Worm (Caenorhabditis elegans) whole organism, young adult: ENCODE data around the gene C06G4.6.
"Not testable (repeated sequence)": the region's sequence is repeated elsewhere in the genome, so short reads cannot be mapped to it uniquely, and the experiment has no call there.

Experiments used
- B0019.2 ChIP-seq: fragments of 200-800 bp; sonication (Bioruptor generic); conservative IDR thresholded peaks from 2 replicates; pipeline ENCODE4 v1.3.6; 2022; ENCODE audit warnings: missing genetic modification reagents, missing genetic modification characterization, missing compliant biosample characterization
- B0035.1 ChIP-seq: sonication (generic microtip); optimal IDR thresholded peaks from 2 replicates; lab custom pipeline; 2016; ENCODE audit warnings: missing genetic modification characterization, mild to moderate bottlenecking, missing compliant biosample characterization, missing genotype, missing genetic modification reagents
- B0261.1 ChIP-seq: sonication (generic microtip); optimal IDR thresholded peaks from 2 replicates; lab custom pipeline; 2016; ENCODE audit warnings: mild to moderate bottlenecking, missing genetic modification characterization, moderate library complexity, missing compliant biosample characterization
- F33H1.4 ChIP-seq: fragments of 200-800 bp; sonication (Bioruptor generic); IDR thresholded peaks from 2 replicates; pipeline ENCODE4 v1.3.6; 2022; ENCODE audit warnings: missing genetic modification reagents, missing genetic modification characterization, missing compliant biosample characterization
- F49E8.2 ChIP-seq: sonication (generic microtip); optimal IDR thresholded peaks from 3 replicates; lab custom pipeline; 2017; ENCODE audit warnings: missing genetic modification characterization, mild to moderate bottlenecking, missing compliant biosample characterization, antibody characterized with exemption, moderate library complexity; ENCODE audit not compliant: insufficient read depth
- F52B5.7 ChIP-seq: sonication (generic microtip); optimal IDR thresholded peaks from 2 replicates; lab custom pipeline; 2016; ENCODE audit warnings: mild to moderate bottlenecking, missing genetic modification characterization, missing compliant biosample characterization
- F57A8.1 ChIP-seq: fragments of 200-800 bp; sonication (Bioruptor generic); optimal IDR thresholded peaks from 2 replicates; lab custom pipeline; 2018; ENCODE audit warnings: mild to moderate bottlenecking, missing genetic modification characterization, moderate library complexity, missing compliant biosample characterization
- K11D2.4 ChIP-seq: fragments of 200-800 bp; sonication (Bioruptor generic); IDR thresholded peaks from 2 replicates; pipeline ENCODE4 v1.3.6; 2022; ENCODE audit warnings: missing genetic modification reagents, missing genetic modification characterization, missing compliant biosample characterization
- T07F8.4 ChIP-seq: sonication (generic microtip); optimal IDR thresholded peaks from 2 replicates; lab custom pipeline; 2016; ENCODE audit warnings: mild to moderate bottlenecking, missing genetic modification characterization, moderate library complexity, missing compliant biosample characterization
- Y53G8AR.9 ChIP-seq: fragments of 200-800 bp; sonication (Bioruptor generic); conservative IDR thresholded peaks from 2 replicates; pipeline ENCODE4 v1.3.6; 2022; ENCODE audit warnings: missing genetic modification reagents, missing genetic modification characterization, missing compliant biosample characterization
- Y56A3A.18 ChIP-seq: fragments of 200-800 bp; sonication (Bioruptor generic); IDR thresholded peaks from 2 replicates; pipeline ENCODE4 v1.3.6; 2022; ENCODE audit warnings: missing genetic modification reagents, missing genetic modification characterization, missing compliant biosample characterization
- Y67H2A.10 ChIP-seq: fragments of 200-800 bp; sonication (Bioruptor generic); conservative IDR thresholded peaks from 2 replicates; pipeline ENCODE4 v1.3.6; 2022; ENCODE audit warnings: missing genetic modification reagents, missing genetic modification characterization, missing compliant biosample characterization
- Y95B8A.8 ChIP-seq: fragments of 200-800 bp; sonication (Bioruptor generic); IDR thresholded peaks from 2 replicates; pipeline ENCODE4 v1.3.6; 2022; ENCODE audit warnings: missing genetic modification reagents, missing genetic modification characterization, missing compliant biosample characterization
- ama-1 ChIP-seq, 3 experiments: fragments of 150-350 bp in 1 of 3; sonication (generic microtip) in 2 of 3; optimal IDR thresholded peaks; 2 replicates each; lab custom pipeline; 2014 to 2018; ENCODE audit warnings: missing biosample characterization in 2 of 3, missing genetic modification characterization in 2 of 3, missing genetic modification reagents in 2 of 3
- attf-6 ChIP-seq: fragments of 200-800 bp; sonication (Bioruptor generic); IDR thresholded peaks from 2 replicates; pipeline ENCODE4 v1.3.6; 2022; ENCODE audit warnings: missing genetic modification reagents, missing genetic modification characterization, missing compliant biosample characterization
- ceh-100 ChIP-seq: fragments of 200-800 bp; sonication (Bioruptor generic); IDR thresholded peaks from 2 replicates; pipeline ENCODE4 v1.3.6; 2022; ENCODE audit warnings: missing genetic modification reagents, missing genetic modification characterization, missing compliant biosample characterization
- chd-7 ChIP-seq: sonication (generic microtip); optimal IDR thresholded peaks from 2 replicates; lab custom pipeline; 2016; ENCODE audit warnings: mild to moderate bottlenecking, missing genetic modification characterization, moderate library complexity, missing compliant biosample characterization
- ekl-4 ChIP-seq: fragments of 200-800 bp; sonication (Bioruptor generic); IDR thresholded peaks from 2 replicates; pipeline ENCODE4 v1.3.6; 2022; ENCODE audit warnings: missing genetic modification reagents, missing genetic modification characterization, missing compliant biosample characterization
- fkh-3 ChIP-seq: sonication (generic microtip); optimal IDR thresholded peaks from 2 replicates; lab custom pipeline; 2016; ENCODE audit warnings: mild to moderate bottlenecking, missing genetic modification characterization, missing compliant biosample characterization
- hmg-1.2 ChIP-seq: fragments of 200-800 bp; sonication (Bioruptor generic); IDR thresholded peaks from 2 replicates; pipeline ENCODE4 v1.3.6; 2022; ENCODE audit warnings: missing genetic modification reagents, missing genetic modification characterization, missing compliant biosample characterization
- hrde-1 ChIP-seq: sonication (generic microtip); optimal IDR thresholded peaks from 2 replicates; lab custom pipeline; 2016; ENCODE audit warnings: missing genetic modification characterization, mild to moderate bottlenecking, missing compliant biosample characterization, moderate library complexity, missing genotype, missing genetic modification reagents, borderline replicate concordance
- let-526 ChIP-seq: fragments of 200-800 bp; sonication (Bioruptor generic); IDR thresholded peaks from 2 replicates; pipeline ENCODE4 v1.3.6; 2022; ENCODE audit warnings: missing genetic modification reagents, missing genetic modification characterization, missing compliant biosample characterization
- lin-26 ChIP-seq: fragments of 200-800 bp; sonication (Bioruptor generic); IDR thresholded peaks from 2 replicates; pipeline ENCODE4 v1.3.6; 2022; ENCODE audit warnings: missing genetic modification reagents, missing genetic modification characterization, missing compliant biosample characterization
- lin-35 ChIP-seq, 3 experiments: fragments of 150-350 bp in 2 of 3; sonication (generic microtip) in 1 of 3; optimal IDR thresholded peaks; 2 replicates each; lab custom pipeline; 2014 to 2018; ENCODE audit warnings: missing biosample characterization in 3 of 3, missing genetic modification characterization in 3 of 3, missing genetic modification reagents in 3 of 3
- madf-3 ChIP-seq: fragments of 200-800 bp; sonication (Bioruptor generic); IDR thresholded peaks from 2 replicates; pipeline ENCODE4 v1.3.6; 2022; ENCODE audit warnings: missing genetic modification reagents, missing genetic modification characterization, missing compliant biosample characterization
- madf-6 ChIP-seq: fragments of 200-800 bp; sonication (Bioruptor generic); IDR thresholded peaks from 2 replicates; pipeline ENCODE4 v1.3.6; 2022; ENCODE audit warnings: missing genetic modification reagents, missing genetic modification characterization, missing compliant biosample characterization
- mel-28 ChIP-seq: sonication (generic microtip); optimal IDR thresholded peaks from 2 replicates; lab custom pipeline; 2016; ENCODE audit warnings: borderline replicate concordance, mild to moderate bottlenecking, missing genetic modification characterization, missing compliant biosample characterization
- nfya-2 ChIP-seq: fragments of 200-800 bp; sonication (Bioruptor generic); IDR thresholded peaks from 2 replicates; pipeline ENCODE4 v1.3.6; 2022; ENCODE audit warnings: missing genetic modification reagents, missing genetic modification characterization, missing compliant biosample characterization
- nhr-80 ChIP-seq: sonication (generic microtip); optimal IDR thresholded peaks from 2 replicates; lab custom pipeline; 2016; ENCODE audit warnings: missing genetic modification characterization, missing compliant biosample characterization
- rpc-1 ChIP-seq, 2 experiments: fragments of 150-350 bp in 1 of 2; sonication (generic microtip) in 1 of 2; optimal IDR thresholded peaks; 2 replicates each; lab custom pipeline; 2014 to 2018; ENCODE audit warnings: missing biosample characterization in 1 of 2, missing genetic modification characterization in 1 of 2, missing genetic modification reagents in 1 of 2, missing genotype in 1 of 2
- snpc-3.4 ChIP-seq: sonication (generic microtip); optimal IDR thresholded peaks from 2 replicates; lab custom pipeline; 2017; ENCODE audit warnings: missing genetic modification characterization, mild to moderate bottlenecking, missing compliant biosample characterization, antibody characterized with exemption, moderate library complexity, missing genotype, missing genetic modification reagents
- snpc-4 ChIP-seq, 5 experiments: fragments of 150-350 bp in 1 of 5; sonication (generic microtip) in 4 of 5; optimal IDR thresholded peaks; 2 replicates each; lab custom pipeline; 2014 to 2018; ENCODE audit warnings: missing genetic modification characterization in 5 of 5, missing biosample characterization in 3 of 5, antibody characterized with exemption in 2 of 5, mild to moderate bottlenecking in 2 of 5, missing compliant biosample characterization in 2 of 5, missing genotype in 2 of 5, moderate library complexity in 2 of 5, missing genetic modification reagents in 1 of 5
- tbp1 ChIP-seq: fragments of 200-800 bp; sonication (Bioruptor generic); optimal IDR thresholded peaks from 2 replicates; lab custom pipeline; 2018; ENCODE audit warnings: mild to moderate bottlenecking, missing genetic modification characterization, missing compliant biosample characterization
- xnd-1 ChIP-seq: sonication (generic microtip); optimal IDR thresholded peaks from 2 replicates; lab custom pipeline; 2016; ENCODE audit warnings: missing genotype, missing genetic modification reagents, missing genetic modification characterization, missing compliant biosample characterization
- ztf-18 ChIP-seq: sonication (generic microtip); optimal IDR thresholded peaks from 2 replicates; lab custom pipeline; 2016; ENCODE audit warnings: missing genotype, mild to moderate bottlenecking, missing genetic modification characterization, missing compliant biosample characterization
- ztf-22 ChIP-seq: fragments of 200-800 bp; sonication (Bioruptor generic); optimal IDR thresholded peaks from 2 replicates; lab custom pipeline; 2018; ENCODE audit warnings: mild to moderate bottlenecking, missing genetic modification characterization, moderate library complexity, missing compliant biosample characterization

C06G4.6 gene

ce11 chrIII:7962641-7963040 lies 41.5 kb upstream of the C06G4.6 start, which contains the start of gene F54H12.4:
Gene F54H12.4 (minus strand): TSS chrIII:7962741.
- not testable (repeated sequence) for TF ChIP-seq Y95B8A.8 (GFP tag; lab: Robert Waterston, UW); Y67H2A.10 (GFP tag; lab: Robert Waterston, UW); fkh-3 (tag; lab: Kevin White, UChicago)
- TF ChIP-seq, all 124 proteins: peak for 0; not testable (repeated sequence) for 124

ce11 chrIII:7964281-7964680 lies 39.9 kb upstream of the C06G4.6 start, which contains the start of gene F54H12.2:
Gene F54H12.2 (plus strand): TSS chrIII:7964581.
- TF ChIP-seq nfya-2 (GFP tag; lab: Robert Waterston, UW); B0035.1 (tag; lab: Kevin White, UChicago); lin-35 (GFP tag; optimal IDR thresholded peaks at IDR 0.05; lab: Kevin White, UChicago): not testable (repeated sequence)

- TF ChIP-seq tbp1 (GFP tag; lab: Kevin White, UChicago) (peak; percentile 14), lin-26 (GFP tag; lab: Robert Waterston, UW) (peak; percentile 44; the same call in 1 of the 2 replicates), ztf-18 (peak; percentile 31), B0261.1 (peak; percentile 38), hmg-1.2 (peak; percentile 57), rpc-1 (optimal IDR thresholded peaks at IDR 0.05; lab: Kevin White, UChicago) (peak; percentile 23), rpc-1 (tag; optimal IDR thresholded peaks at IDR 0.05; lab: Kevin White, UChicago) (peak; percentile 66), madf-6 (GFP tag; lab: Robert Waterston, UW) (peak; percentile 46; the same call in 1 of the 2 replicates)
- TF ChIP-seq, all 124 proteins: peak for 7; not testable (repeated sequence) for 117
These were observed 38.1 kb upstream of the C06G4.6 start for ce11 chrIII:7965946-7966692.

- TF ChIP-seq F33H1.4 (GFP tag; lab: Robert Waterston, UW) (no peak), mel-28 (tag; lab: Kevin White, UChicago) (no peak), B0019.2 (GFP tag; lab: Robert Waterston, UW) (no peak), xnd-1 (tag; lab: Kevin White, UChicago) (no peak), tbp1 (GFP tag; lab: Kevin White, UChicago) (no peak), F52B5.7 (tag; lab: Kevin White, UChicago) (no peak), fkh-3 (tag; lab: Kevin White, UChicago) (no peak), ztf-22 (GFP tag; lab: Kevin White, UChicago) (no peak), let-526 (GFP tag; lab: Robert Waterston, UW) (no peak), nhr-80 (tag; lab: Kevin White, UChicago) (no peak), chd-7 (tag; lab: Kevin White, UChicago) (no peak), snpc-4 (GFP tag; optimal IDR thresholded peaks at IDR 0.05; lab: Kevin White, UChicago) (no peak), snpc-4 (tag; optimal IDR thresholded peaks at IDR 0.05; lab: Kevin White, UChicago) (no peak)
These were observed 35.1 kb upstream of the C06G4.6 start, which contains the start of the genes F54H12.8 and F54H12.7 for ce11 chrIII:7969121-7969520. Gene F54H12.8 (minus strand): TSS chrIII:7969221. Gene F54H12.7 (plus strand): TSS chrIII:7969349.

- no peak for TF ChIP-seq K11D2.4 (GFP tag; lab: Robert Waterston, UW)
- 0 out of 2 replicates have a peak, but pooled peaks have one; percentile 45 for TF ChIP-seq madf-3 (GFP tag; lab: Robert Waterston, UW)
- TF ChIP-seq attf-6 (GFP tag; lab: Robert Waterston, UW), result no peak
- no peak for TF ChIP-seq T07F8.4
- no peak for TF ChIP-seq ama-1 (optimal IDR thresholded peaks at IDR 0.05; lab: Kevin White, UChicago)
- peak in 1 of 2 experiments; percentile 15 for TF ChIP-seq ama-1 (GFP tag; optimal IDR thresholded peaks at IDR 0.05; lab: Kevin White, UChicago)
- TF ChIP-seq ekl-4 (GFP tag; lab: Robert Waterston, UW), result 0 out of 2 replicates have a peak, but pooled peaks have one; percentile 52
- TF ChIP-seq ceh-100 (GFP tag; lab: Robert Waterston, UW), result no peak
- no peak for TF ChIP-seq Y67H2A.10 (GFP tag; lab: Robert Waterston, UW)
- TF ChIP-seq snpc-3.4 (tag; lab: Kevin White, UChicago), result peak; percentile 21
- 0 out of 2 replicates have a peak, but pooled peaks have one; percentile 36 for TF ChIP-seq Y53G8AR.9 (GFP tag; lab: Robert Waterston, UW)
- TF ChIP-seq Y56A3A.18 (GFP tag; lab: Robert Waterston, UW), result 0 out of 2 replicates have a peak, but pooled peaks have one; percentile 48
- peak; percentile 39; the same call in 1 of the 2 replicates for TF ChIP-seq madf-6 (GFP tag; lab: Robert Waterston, UW)
- TF ChIP-seq F49E8.2 (tag; lab: Kevin White, UChicago), result peak; percentile 10
- TF ChIP-seq hrde-1, result peak; percentile 31
- no peak for TF ChIP-seq F57A8.1 (GFP tag; lab: Kevin White, UChicago)
These were observed 32.1 kb upstream of the C06G4.6 start, which contains the start of gene F54H12.5 for ce11 chrIII:7972061-7972460. Gene F54H12.5 (minus strand): TSS chrIII:7972161.
